Worm (Caenorhabditis elegans) whole organism, early embryonic: Measurements from ENCODE around the gene F30B5.11.

Experiments used
- ama-1 ChIP-seq: fragments of 150-350 bp; optimal IDR thresholded peaks from 2 replicates; lab custom pipeline; 2014
- hmbx-1 ChIP-seq: sonication (generic microtip); optimal IDR thresholded peaks from 2 replicates; lab custom pipeline; 2016; ENCODE audit warnings: mild to moderate bottlenecking, missing genetic modification characterization, missing compliant biosample characterization

- no peak for TF ChIP-seq hmbx-1 (tag; lab: Kevin White, UChicago)
- no peak for TF ChIP-seq ama-1
Observed at ce11 chrIV:4177560-4177959, 42.3 kb downstream of the F30B5.11 start.
